Fruit fly (Drosophila melanogaster): ENCODE data around the gene Ca-beta.

dm6 chr2L:11113714-11114113 lies 89.6 kb downstream of the Ca-beta start, which contains the start of gene Gr32a:
- TF ChIP-seq CG8478 (optimal IDR thresholded peaks at IDR 0.05) (no peak), CTCF (optimal IDR thresholded peaks at IDR 0.05) (no peak)

Data from S2 (cell line).